Worm (Caenorhabditis elegans) whole organism, young adult: Measurements from ENCODE around the gene F21D9.1.

Experiments
- F10E7.11 ChIP-seq: sonication (generic microtip); optimal IDR thresholded peaks from 2 replicates; lab custom pipeline; 2017; ENCODE audit warnings: mild to moderate bottlenecking, missing genetic modification characterization, moderate library complexity, missing compliant biosample characterization
- Y79H2A.3 ChIP-seq: fragments of 200-800 bp; sonication (Bioruptor generic); conservative IDR thresholded peaks from 2 replicates; pipeline ENCODE4 v1.3.6; 2022; ENCODE audit warnings: missing genetic modification reagents, missing genetic modification characterization, missing compliant biosample characterization
- akir-1 ChIP-seq: fragments of 200-800 bp; sonication (Bioruptor generic); optimal IDR thresholded peaks from 2 replicates; lab custom pipeline; 2018; ENCODE audit warnings: mild to moderate bottlenecking, missing genetic modification characterization, moderate library complexity, missing compliant biosample characterization
- aptf-3 ChIP-seq: fragments of 200-800 bp; sonication (Bioruptor generic); IDR thresholded peaks from 2 replicates; pipeline ENCODE4 v1.3.6; 2022; ENCODE audit warnings: missing genetic modification characterization, missing compliant biosample characterization
- attf-5 ChIP-seq: fragments of 200-800 bp; sonication (Bioruptor generic); optimal IDR thresholded peaks from 2 replicates; lab custom pipeline; 2018; ENCODE audit warnings: mild to moderate bottlenecking, missing genetic modification characterization, missing compliant biosample characterization
- ceh-100 ChIP-seq: fragments of 200-800 bp; sonication (Bioruptor generic); IDR thresholded peaks from 2 replicates; pipeline ENCODE4 v1.3.6; 2022; ENCODE audit warnings: missing genetic modification reagents, missing genetic modification characterization, missing compliant biosample characterization
- ceh-79 ChIP-seq: sonication (generic microtip); optimal IDR thresholded peaks from 2 replicates; lab custom pipeline; 2017; ENCODE audit warnings: mild to moderate bottlenecking, missing genetic modification characterization, missing compliant biosample characterization
- ceh-91 ChIP-seq: fragments of 200-800 bp; sonication (Bioruptor generic); IDR thresholded peaks from 2 replicates; pipeline ENCODE4 v1.3.6; 2022; ENCODE audit warnings: missing genetic modification reagents, missing genetic modification characterization, missing compliant biosample characterization
- chd-7 ChIP-seq: sonication (generic microtip); optimal IDR thresholded peaks from 2 replicates; lab custom pipeline; 2016; ENCODE audit warnings: mild to moderate bottlenecking, missing genetic modification characterization, moderate library complexity, missing compliant biosample characterization
- dox-1 ChIP-seq: fragments of 200-800 bp; sonication (Bioruptor generic); IDR thresholded peaks from 2 replicates; pipeline ENCODE4 v1.3.6; 2022; ENCODE audit warnings: missing genetic modification reagents, missing genetic modification characterization, missing compliant biosample characterization
- rec-8 ChIP-seq, 2 experiments: sonication (generic microtip); optimal IDR thresholded peaks; 2 replicates each; lab custom pipeline; 2016; ENCODE audit warnings: mild to moderate bottlenecking in 2 of 2, missing genetic modification characterization in 2 of 2, missing genetic modification reagents in 2 of 2, missing genotype in 2 of 2, missing biosample characterization in 1 of 2, missing compliant biosample characterization in 1 of 2, moderate library complexity in 1 of 2
- snpc-4 ChIP-seq, 5 experiments: fragments of 150-350 bp in 1 of 5; sonication (generic microtip) in 4 of 5; optimal IDR thresholded peaks; 2 replicates each; lab custom pipeline; 2014 to 2018; ENCODE audit warnings: missing genetic modification characterization in 5 of 5, missing biosample characterization in 3 of 5, antibody characterized with exemption in 2 of 5, mild to moderate bottlenecking in 2 of 5, missing compliant biosample characterization in 2 of 5, missing genotype in 2 of 5, moderate library complexity in 2 of 5, missing genetic modification reagents in 1 of 5
- ztf-26 ChIP-seq: sonication (generic microtip); optimal IDR thresholded peaks from 2 replicates; lab custom pipeline; 2017; ENCODE audit warnings: missing genetic modification characterization, missing compliant biosample characterization
- ztf-3 ChIP-seq: fragments of 200-800 bp; sonication (Bioruptor generic); optimal IDR thresholded peaks from 2 replicates; lab custom pipeline; 2018; ENCODE audit warnings: mild to moderate bottlenecking, missing genetic modification characterization, missing compliant biosample characterization

DNA sequence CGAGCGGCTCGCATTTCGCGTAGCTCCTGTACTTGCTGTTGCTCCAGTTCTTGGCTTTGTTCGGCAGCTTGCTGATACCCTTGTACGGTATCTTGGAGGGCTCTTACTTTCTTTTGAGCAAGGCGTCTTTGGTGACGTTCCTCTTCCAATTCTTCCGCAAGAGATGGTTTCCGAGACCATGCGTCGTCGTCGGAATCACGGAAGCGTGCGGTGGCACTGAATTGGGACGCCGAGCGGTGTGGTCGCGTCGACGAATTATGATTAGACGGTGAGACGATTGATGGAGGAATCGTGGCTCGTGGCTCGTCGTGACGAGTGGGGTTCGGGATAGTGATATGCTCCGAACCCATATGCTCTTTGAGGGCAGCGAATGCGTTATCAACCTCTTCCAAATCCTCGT is 12.1 kb downstream of the F21D9.1 start:
- TF ChIP-seq ceh-100, result no peak
- no peak for TF ChIP-seq ceh-91 (GFP tag; lab: Robert Waterston, UW)
- no peak for TF ChIP-seq F10E7.11
- TF ChIP-seq attf-5 (GFP tag; lab: Kevin White, UChicago), result no peak
- TF ChIP-seq aptf-3, result no peak
- TF ChIP-seq ceh-79 (tag; lab: Kevin White, UChicago), result no peak
- no peak for TF ChIP-seq ztf-26 (tag; lab: Kevin White, UChicago)
- TF ChIP-seq Y79H2A.3 (GFP tag; lab: Robert Waterston, UW), result no peak
- no peak for TF ChIP-seq chd-7 (tag; lab: Kevin White, UChicago)
- no peak for TF ChIP-seq rec-8 (tag; optimal IDR thresholded peaks at IDR 0.05; lab: Kevin White, UChicago)
- no peak for TF ChIP-seq ztf-3 (GFP tag; lab: Kevin White, UChicago)
- TF ChIP-seq dox-1, result no peak
- no peak for TF ChIP-seq akir-1 (GFP tag; lab: Kevin White, UChicago)
- no peak for TF ChIP-seq snpc-4 (GFP tag; optimal IDR thresholded peaks at IDR 0.05; lab: Kevin White, UChicago)
- TF ChIP-seq snpc-4 (tag; optimal IDR thresholded peaks at IDR 0.05; lab: Kevin White, UChicago), result no peak
